Worm (Caenorhabditis elegans) whole organism, midembryonic: Measurements from ENCODE around the gene R12B2.3.

Experiments
- T22C8.4 ChIP-seq: fragments of 200-800 bp; sonication (Bioruptor generic); IDR thresholded peaks from 2 replicates; pipeline ENCODE4 v1.3.6; 2022; ENCODE audit warnings: missing genetic modification characterization, missing compliant biosample characterization
- cog-1 ChIP-seq: sonication (generic microtip); optimal IDR thresholded peaks from 2 replicates; lab custom pipeline; 2016; ENCODE audit warnings: missing genetic modification characterization, missing compliant biosample characterization
- flt-1 ChIP-seq: fragments of 200-800 bp; sonication (Bioruptor generic); IDR thresholded peaks from 2 replicates; pipeline ENCODE4 v1.3.6; 2022; ENCODE audit warnings: missing genetic modification characterization, missing compliant biosample characterization
- klf-2 ChIP-seq: fragments of 200-800 bp; sonication (Bioruptor generic); conservative IDR thresholded peaks from 2 replicates; pipeline ENCODE4 v1.3.6; 2022; ENCODE audit warnings: missing genetic modification reagents, missing genetic modification characterization, missing compliant biosample characterization
- med-1 ChIP-seq: sonication (generic microtip); optimal IDR thresholded peaks from 2 replicates; lab custom pipeline; 2017; ENCODE audit warnings: missing genetic modification characterization, mild to moderate bottlenecking, missing compliant biosample characterization, antibody characterized with exemption, missing genetic modification reagents; ENCODE audit not compliant: insufficient read depth
- ref-1 ChIP-seq: fragments of 200-800 bp; sonication (Bioruptor generic); conservative IDR thresholded peaks from 2 replicates; pipeline ENCODE4 v1.3.6; 2022; ENCODE audit warnings: missing genetic modification reagents, missing genetic modification characterization, missing compliant biosample characterization
- tab-1 ChIP-seq: fragments of 200-800 bp; sonication (Bioruptor generic); IDR thresholded peaks from 2 replicates; pipeline ENCODE4 v1.3.6; 2022; ENCODE audit warnings: missing genetic modification characterization, missing compliant biosample characterization
- ztf-23 ChIP-seq: fragments of 200-800 bp; sonication (Bioruptor generic); IDR thresholded peaks from 2 replicates; pipeline ENCODE4 v1.3.6; 2022; ENCODE audit warnings: missing genetic modification reagents, missing genetic modification characterization, missing compliant biosample characterization
- ztf-29 ChIP-seq: fragments of 200-800 bp; sonication (Bioruptor generic); IDR thresholded peaks from 2 replicates; pipeline ENCODE4 v1.3.6; 2022; ENCODE audit warnings: missing genetic modification reagents, missing genetic modification characterization, missing compliant biosample characterization

- no peak for TF ChIP-seq ref-1 (GFP tag; lab: Robert Waterston, UW)
- no peak for TF ChIP-seq flt-1
- TF ChIP-seq ztf-23 (GFP tag; lab: Robert Waterston, UW), result no peak
- TF ChIP-seq cog-1, result peak; percentile 72
- no peak for TF ChIP-seq med-1
- no peak for TF ChIP-seq klf-2 (GFP tag; lab: Robert Waterston, UW)
- no peak for TF ChIP-seq T22C8.4 (GFP tag; lab: Robert Waterston, UW)
- no peak for TF ChIP-seq ztf-29 (GFP tag; lab: Robert Waterston, UW)
- no peak for TF ChIP-seq tab-1
Measured at ce11 chrIII:5855637-5856179, 50.3 kb downstream of the R12B2.3 start, which contains the start of the genes cct-6 and alh-9.
